Worm (Caenorhabditis elegans) whole organism, L1 larva: ENCODE data around the gene F08F8.11.

Experiments used
- C34B4.2 ChIP-seq: sonication (generic microtip); optimal IDR thresholded peaks from 2 replicates; lab custom pipeline; 2017; ENCODE audit warnings: mild to moderate bottlenecking, missing genetic modification characterization, missing compliant biosample characterization
- Y116A8C.19 ChIP-seq: sonication (generic microtip); optimal IDR thresholded peaks from 2 replicates; lab custom pipeline; 2016; ENCODE audit warnings: missing compliant biosample characterization, missing genetic modification characterization, borderline replicate concordance
- ama-1 ChIP-seq: fragments of 150-350 bp; optimal IDR thresholded peaks from 2 replicates; lab custom pipeline; 2014
- ceh-90 ChIP-seq: sonication (generic microtip); optimal IDR thresholded peaks from 2 replicates; lab custom pipeline; 2016; ENCODE audit warnings: missing genetic modification characterization, missing compliant biosample characterization
- ces-1 ChIP-seq: fragments of 150-350 bp; optimal IDR thresholded peaks from 2 replicates; lab custom pipeline; 2014; ENCODE audit warnings: missing biosample characterization, missing genetic modification reagents, missing genetic modification characterization
- efl-1 ChIP-seq, 4 experiments: fragments of 150-350 bp; optimal IDR thresholded peaks in 3 of 4; peaks in 1 of 4; 1 replicate in 1 of 4; 2 replicates in 3 of 4; lab custom pipeline; 2014; ENCODE audit warnings: missing biosample characterization in 2 of 4, missing genetic modification characterization in 2 of 4, missing genetic modification reagents in 2 of 4
- efl-3 ChIP-seq: fragments of 200-800 bp; sonication (Bioruptor generic); optimal IDR thresholded peaks from 2 replicates; lab custom pipeline; 2018; ENCODE audit warnings: mild to moderate bottlenecking, missing genetic modification characterization, missing compliant biosample characterization
- elt-3 ChIP-seq, 6 experiments: fragments of 150-350 bp in 1 of 6; sonication (generic microtip); optimal IDR thresholded peaks; 2 replicates each; lab custom pipeline; 2017 to 2018; ENCODE audit warnings: missing biosample characterization in 6 of 6, missing genetic modification characterization in 6 of 6, inconsistent platforms in 1 of 6
- ets-5 ChIP-seq: fragments of 200-800 bp; sonication (Bioruptor generic); IDR thresholded peaks from 2 replicates; pipeline ENCODE4 v1.3.6; 2022; ENCODE audit warnings: missing genetic modification characterization, missing compliant biosample characterization
- fkh-8 ChIP-seq: sonication (generic microtip); optimal IDR thresholded peaks from 2 replicates; lab custom pipeline; 2016; ENCODE audit warnings: mild to moderate bottlenecking, missing genetic modification characterization, missing compliant biosample characterization
- grh-1 ChIP-seq: fragments of 200-800 bp; sonication (Bioruptor generic); IDR thresholded peaks from 2 replicates; pipeline ENCODE4 v1.3.6; 2022; ENCODE audit warnings: missing genetic modification reagents, missing genetic modification characterization, missing compliant biosample characterization
- hpl-2 ChIP-seq: fragments of 150-350 bp; optimal IDR thresholded peaks from 2 replicates; lab custom pipeline; 2014; ENCODE audit warnings: missing biosample characterization, missing genetic modification reagents, missing genetic modification characterization
- lin-13 ChIP-seq: fragments of 150-350 bp; optimal IDR thresholded peaks from 2 replicates; lab custom pipeline; 2014; ENCODE audit warnings: missing biosample characterization, missing genetic modification reagents, missing genetic modification characterization
- lin-15B ChIP-seq: fragments of 150-350 bp; sonication (generic microtip); optimal IDR thresholded peaks from 3 replicates; lab custom pipeline; 2014; ENCODE audit warnings: missing biosample characterization, missing genetic modification characterization
- lin-35 ChIP-seq, 2 experiments: fragments of 150-350 bp; optimal IDR thresholded peaks; 2 replicates each; lab custom pipeline; 2014; ENCODE audit warnings: missing biosample characterization in 2 of 2, missing genetic modification characterization in 2 of 2, missing genetic modification reagents in 2 of 2
- lin-39 ChIP-seq: fragments of 150-350 bp; optimal IDR thresholded peaks from 2 replicates; lab custom pipeline; 2014; ENCODE audit warnings: missing biosample characterization, missing genetic modification reagents, missing genetic modification characterization
- lsy-2 ChIP-seq, 2 experiments: fragments of 150-350 bp; optimal IDR thresholded peaks; 2 replicates each; lab custom pipeline; 2014; ENCODE audit warnings: missing biosample characterization in 2 of 2, missing genetic modification characterization in 2 of 2
- mab-9 ChIP-seq: fragments of 200-800 bp; sonication (Bioruptor generic); IDR thresholded peaks from 2 replicates; pipeline ENCODE4 v1.3.6; 2022; ENCODE audit warnings: missing genetic modification reagents, missing genetic modification characterization, missing compliant biosample characterization
- mdl-1 ChIP-seq, 2 experiments: fragments of 150-350 bp; optimal IDR thresholded peaks; 2 replicates each; lab custom pipeline; 2014 to 2017; ENCODE audit warnings: missing biosample characterization in 2 of 2, missing genetic modification characterization in 2 of 2, inconsistent platforms in 1 of 2
- mep-1 ChIP-seq: fragments of 150-350 bp; optimal IDR thresholded peaks from 2 replicates; lab custom pipeline; 2014; ENCODE audit warnings: missing biosample characterization, missing genetic modification characterization
- nhr-47 ChIP-seq: sonication (generic microtip); optimal IDR thresholded peaks from 2 replicates; lab custom pipeline; 2016; ENCODE audit warnings: mild to moderate bottlenecking, missing genetic modification characterization, moderate library complexity, missing compliant biosample characterization
- nhr-71 ChIP-seq: sonication (generic microtip); optimal IDR thresholded peaks from 2 replicates; lab custom pipeline; 2016; ENCODE audit warnings: mild to moderate bottlenecking, missing genetic modification characterization, moderate library complexity, missing compliant biosample characterization
- nhr-84 ChIP-seq: sonication (generic microtip); optimal IDR thresholded peaks from 2 replicates; lab custom pipeline; 2017; ENCODE audit warnings: missing biosample characterization, missing genetic modification characterization
- nhr-85 ChIP-seq: sonication (generic microtip); peaks from one replicate; lab custom pipeline; 2016; ENCODE audit warnings: missing genetic modification characterization, inconsistent platforms, missing compliant biosample characterization
- nhr-90 ChIP-seq: sonication (generic microtip); optimal IDR thresholded peaks from 2 replicates; lab custom pipeline; 2016; ENCODE audit warnings: mild to moderate bottlenecking, missing genetic modification characterization, missing compliant biosample characterization; ENCODE audit not compliant: poor library complexity
- pag-3 ChIP-seq: sonication (generic microtip); optimal IDR thresholded peaks from 2 replicates; lab custom pipeline; 2017; ENCODE audit warnings: missing genetic modification characterization, mild to moderate bottlenecking, missing compliant biosample characterization, antibody characterized with exemption, borderline replicate concordance; ENCODE audit not compliant: insufficient read depth
- sox-4 ChIP-seq: sonication (generic microtip); optimal IDR thresholded peaks from 2 replicates; lab custom pipeline; 2016; ENCODE audit warnings: missing genetic modification characterization, missing compliant biosample characterization
- sup-37 ChIP-seq: fragments of 200-800 bp; sonication (Bioruptor generic); optimal IDR thresholded peaks from 2 replicates; lab custom pipeline; 2018; ENCODE audit warnings: mild to moderate bottlenecking, missing genetic modification characterization, missing compliant biosample characterization
- unc-130 ChIP-seq: fragments of 150-350 bp; optimal IDR thresholded peaks from 2 replicates; lab custom pipeline; 2017; ENCODE audit warnings: missing biosample characterization, missing genetic modification characterization, inconsistent platforms
- unc-30 ChIP-seq: sonication (generic microtip); optimal IDR thresholded peaks from 2 replicates; lab custom pipeline; 2017; ENCODE audit warnings: missing biosample characterization, missing genetic modification characterization
- unc-86 ChIP-seq: sonication (generic microtip); optimal IDR thresholded peaks from 2 replicates; lab custom pipeline; 2016; ENCODE audit warnings: missing genetic modification characterization, missing compliant biosample characterization
- xbp-1 ChIP-seq: sonication (generic microtip); optimal IDR thresholded peaks from 2 replicates; lab custom pipeline; 2016; ENCODE audit warnings: missing genetic modification characterization, missing compliant biosample characterization
- zip-4 ChIP-seq: fragments of 200-800 bp; sonication (Bioruptor generic); optimal IDR thresholded peaks from 2 replicates; lab custom pipeline; 2018; ENCODE audit warnings: mild to moderate bottlenecking, missing genetic modification characterization, moderate library complexity, missing compliant biosample characterization

The F08F8.11 gene

DNA sequence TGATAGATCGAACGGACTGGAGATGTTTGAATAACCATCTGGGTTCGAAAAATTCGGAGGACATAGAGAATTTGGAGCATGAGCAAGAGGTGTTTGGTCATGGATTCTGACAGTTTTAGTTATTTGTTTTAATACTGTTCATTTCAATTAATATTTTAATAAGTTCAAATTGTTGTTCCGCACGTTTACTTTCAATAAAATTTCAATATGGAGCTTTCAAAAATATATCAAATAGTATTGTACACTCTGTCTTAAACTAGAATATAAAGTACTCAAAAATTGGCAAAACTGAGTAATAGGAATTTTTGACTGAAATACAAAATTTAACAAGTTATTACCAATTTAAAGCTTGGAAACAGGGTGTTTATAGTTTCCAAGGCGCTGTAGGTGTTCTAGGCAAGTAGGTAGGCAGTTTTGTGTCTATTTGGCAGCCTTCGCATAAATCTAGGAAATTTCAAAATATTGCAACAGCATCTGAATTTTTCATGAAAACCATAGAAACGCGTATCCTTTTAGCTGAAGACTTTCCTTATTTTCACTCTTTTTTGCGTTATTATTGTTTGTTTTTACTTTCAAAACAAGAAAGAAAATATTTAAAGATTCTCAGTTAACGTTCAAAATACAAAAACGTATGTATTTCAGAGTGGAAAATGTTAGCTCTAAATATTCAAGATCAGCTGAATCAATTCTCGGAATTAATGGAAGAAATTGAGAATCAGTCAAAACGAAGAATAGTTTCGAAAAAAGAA lies 1.5 kb downstream of the F08F8.11 start, which contains the start of the genes T20B12.5 and T20B12.4:
TSS of gene T20B12.5 (minus strand) at position 101 of the 749 bp plus-strand sequence.
TSS of gene T20B12.4 (plus strand) at position 699 of the 749 bp plus-strand sequence.
- no peak for TF ChIP-seq ets-5 (GFP tag; lab: Robert Waterston, UW)
- TF ChIP-seq ces-1: no peak
- TF ChIP-seq unc-86 (tag; lab: Kevin White, UChicago): no peak
- TF ChIP-seq efl-3 (GFP tag; lab: Kevin White, UChicago): no peak
- no peak for TF ChIP-seq lin-35 (GFP tag; optimal IDR thresholded peaks at IDR 0.05; lab: Kevin White, UChicago)
- no peak for TF ChIP-seq lin-15B
- no peak for TF ChIP-seq mdl-1 (tag; optimal IDR thresholded peaks at IDR 0.05; lab: Kevin White, UChicago)
- no peak for TF ChIP-seq ama-1 (lab: Kevin White, UChicago)
- TF ChIP-seq hpl-2: no peak
- TF ChIP-seq C34B4.2 (tag; lab: Kevin White, UChicago): no peak
- TF ChIP-seq sup-37 (GFP tag; lab: Kevin White, UChicago): no peak
- no peak for TF ChIP-seq mab-9 (GFP tag; lab: Robert Waterston, UW)
- TF ChIP-seq pag-3: no peak
- TF ChIP-seq xbp-1: no peak
- TF ChIP-seq ceh-90: no peak
- no peak for TF ChIP-seq unc-130 (tag; lab: Kevin White, UChicago)
- TF ChIP-seq, all 84 proteins: peak for 0

DNA sequence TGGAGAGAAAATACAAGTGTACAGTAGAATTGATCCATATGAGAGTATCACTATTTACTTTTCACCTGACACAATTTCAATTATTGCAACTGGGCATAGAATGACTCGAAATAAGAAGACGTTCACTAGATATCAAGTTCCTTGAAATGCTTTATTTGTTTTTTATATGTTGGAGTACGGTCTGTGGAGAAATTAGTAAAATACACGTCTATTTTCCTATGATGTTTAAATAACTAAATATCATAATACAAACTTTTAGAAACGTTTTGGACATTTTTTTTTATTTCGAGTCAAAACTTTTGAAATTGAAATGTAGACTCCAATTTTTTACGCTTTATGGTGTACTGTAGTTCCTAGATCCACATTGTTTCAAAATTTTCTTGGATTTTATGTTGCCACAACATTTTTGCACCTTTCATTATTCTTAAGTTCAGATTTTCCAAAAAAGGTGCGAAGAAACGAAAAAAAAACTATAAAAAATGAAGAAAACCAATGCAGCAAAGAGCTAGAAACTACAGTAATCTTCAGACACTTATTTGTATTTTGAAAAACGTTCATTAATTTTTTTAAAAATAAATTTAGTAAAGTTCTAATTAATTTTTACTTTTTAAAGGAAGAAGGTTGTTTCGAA lies 3.8 kb downstream of the F08F8.11 start:
- peak in 1 of 6 experiments; percentile 10 for TF ChIP-seq elt-3 (tag; optimal IDR thresholded peaks at IDR 0.05; lab: Kevin White, UChicago)
- no peak for TF ChIP-seq nhr-85 (tag; lab: Kevin White, UChicago)
- peak; percentile 12 for TF ChIP-seq lin-39 (tag; lab: Kevin White, UChicago)
- TF ChIP-seq zip-4 (GFP tag; lab: Kevin White, UChicago): no peak
- peak; percentile 53 for TF ChIP-seq nhr-90 (tag; lab: Kevin White, UChicago)
- TF ChIP-seq lsy-2 (tag; optimal IDR thresholded peaks at IDR 0.05; lab: Kevin White, UChicago): peak in 1 of 2 experiments; percentile 20
- no peak for TF ChIP-seq efl-1 (optimal IDR thresholded peaks at IDR 0.05; lab: Kevin White, UChicago)
- TF ChIP-seq efl-1 (GFP tag; optimal IDR thresholded peaks at IDR 0.05 in 1 of 2; lab: Kevin White, UChicago): peak in 1 of 2 experiments; percentile 1
- no peak for TF ChIP-seq unc-86 (tag; lab: Kevin White, UChicago)
- no peak for TF ChIP-seq Y116A8C.19 (tag; lab: Kevin White, UChicago)
- TF ChIP-seq nhr-71 (tag; lab: Kevin White, UChicago): peak; percentile 28
- peak; percentile 49 for TF ChIP-seq nhr-47
- no peak for TF ChIP-seq unc-30 (tag; lab: Kevin White, UChicago)
- no peak for TF ChIP-seq nhr-84 (tag; lab: Kevin White, UChicago)
- TF ChIP-seq mdl-1 (tag; optimal IDR thresholded peaks at IDR 0.05; lab: Kevin White, UChicago): no peak
- TF ChIP-seq lin-15B: no peak
- TF ChIP-seq sox-4 (tag; lab: Kevin White, UChicago): no peak
- TF ChIP-seq lin-35 (GFP tag; optimal IDR thresholded peaks at IDR 0.05; lab: Kevin White, UChicago): peak in 1 of 2 experiments; percentile 16

DNA sequence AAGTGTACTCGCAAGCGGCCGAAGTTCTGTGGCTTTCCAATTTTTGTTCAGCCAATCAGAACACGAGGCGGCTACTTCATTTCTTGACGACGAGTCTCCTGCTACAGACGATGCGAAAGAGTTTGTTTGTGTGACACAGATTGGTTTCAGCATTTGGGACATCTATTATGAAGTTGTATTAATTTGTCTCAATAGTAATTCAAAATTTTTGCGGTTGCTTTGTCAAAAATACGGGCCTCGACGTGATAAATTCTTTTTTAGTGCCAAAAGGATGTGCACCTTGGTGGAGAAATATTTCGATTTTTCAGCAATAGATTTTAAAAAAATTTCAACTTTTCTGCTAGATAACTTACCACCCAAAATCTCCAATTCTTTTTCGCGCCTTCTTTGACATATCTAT lies 4.9 kb downstream of the F08F8.11 start:
- TF ChIP-seq nhr-47 (no peak), grh-1 (GFP tag; lab: Robert Waterston, UW) (no peak), lin-13 (no peak), mep-1 (tag; lab: Kevin White, UChicago) (no peak)

DNA sequence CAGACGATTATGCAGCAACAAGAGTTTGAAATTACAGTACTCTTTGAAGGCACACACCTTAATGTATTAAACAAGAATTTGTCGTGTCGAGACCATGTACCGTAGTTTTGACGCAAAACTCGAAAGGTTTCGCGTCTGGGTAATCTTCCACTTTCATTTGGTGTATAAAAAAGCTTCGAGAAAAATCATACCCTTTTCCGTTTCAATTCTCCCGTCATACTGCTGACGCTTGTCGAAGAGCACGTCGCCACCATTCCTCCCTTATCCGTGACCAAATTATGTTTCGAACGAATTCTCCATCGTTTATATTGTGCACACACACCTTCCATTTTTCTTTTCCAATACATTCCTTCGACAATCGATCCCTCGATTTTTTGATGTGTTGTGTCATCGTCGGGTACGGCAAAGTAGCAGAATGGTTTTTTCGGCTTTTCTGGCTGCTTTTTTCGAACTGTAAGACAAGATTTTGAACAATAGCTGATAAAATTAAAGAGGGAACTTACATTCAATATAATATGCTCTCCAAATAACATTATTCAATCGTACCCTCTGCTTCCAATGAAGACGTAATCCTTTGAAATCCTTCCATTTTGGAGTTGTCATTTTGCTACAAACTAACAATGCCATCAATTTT lies 8.2 kb downstream of the F08F8.11 start:
- TF ChIP-seq fkh-8: no peak
- no peak for TF ChIP-seq efl-1 (optimal IDR thresholded peaks at IDR 0.05; lab: Kevin White, UChicago)
- peak in 1 of 2 experiments; percentile 78 for TF ChIP-seq efl-1 (GFP tag; optimal IDR thresholded peaks at IDR 0.05 in 1 of 2; lab: Kevin White, UChicago)
